Fruit fly (Drosophila melanogaster) whole organism: ENCODE measurements around the gene CG7402.

ENCODE experiments used
- CG8478 ChIP-seq: fragments of >200 bp; optimal IDR thresholded peaks from 2 replicates; lab custom pipeline; 2018; ENCODE audit warnings: inconsistent platforms
- Dll ChIP-seq: fragments of >200 bp; optimal IDR thresholded peaks from 2 replicates; lab custom pipeline; 2017
- EcR ChIP-seq, 2 experiments: fragments of >200 bp; optimal IDR thresholded peaks; 2 replicates each; lab custom pipeline; 2017; ENCODE audit warnings: missing biosample characterization in 2 of 2, missing genetic modification characterization in 2 of 2, missing genetic modification reagents in 2 of 2
- pan ChIP-seq: fragments of >200 bp; optimal IDR thresholded peaks from 2 replicates; lab custom pipeline; 2017
- psq ChIP-seq: fragments of >200 bp; optimal IDR thresholded peaks from 2 replicates; lab custom pipeline; 2017
- usp ChIP-seq: fragments of >200 bp; optimal IDR thresholded peaks from 2 replicates; lab custom pipeline; 2017; ENCODE audit warnings: missing biosample characterization, missing genetic modification characterization, mixed read lengths

The CG7402 gene

dm6 chr3L:17886545-17886944, 960 bp upstream of the CG7402 start, which contains the start of gene CG16775:
Gene CG16775, minus strand, starts transcription at chr3L:17886645.
- no peak for TF ChIP-seq Dll (lab: Kevin White, UChicago)

dm6 chr3L:17893660-17894059, 6.2 kb downstream of the CG7402 start:
- TF ChIP-seq psq (lab: Kevin White, UChicago): no peak
- no peak for TF ChIP-seq EcR (GFP tag; optimal IDR thresholded peaks at IDR 0.05; lab: Kevin White, UChicago)
- no peak for TF ChIP-seq CG8478 (lab: Kevin White, UChicago)
- no peak for TF ChIP-seq pan
- no peak for TF ChIP-seq usp (GFP tag; lab: Kevin White, UChicago)
- no peak for TF ChIP-seq Dll (lab: Kevin White, UChicago)

- no peak for TF ChIP-seq psq (lab: Kevin White, UChicago)
- no peak for TF ChIP-seq CG8478 (lab: Kevin White, UChicago)
- TF ChIP-seq usp (GFP tag; lab: Kevin White, UChicago): no peak
- no peak for TF ChIP-seq EcR (GFP tag; optimal IDR thresholded peaks at IDR 0.05; lab: Kevin White, UChicago)
- no peak for TF ChIP-seq Dll (lab: Kevin White, UChicago)
These were observed 8.3 kb downstream of the CG7402 start, which contains the start of gene Tsp74F for dm6 chr3L:17895815-17896275. Gene Tsp74F, minus strand, starts transcription at chr3L:17895862.

dm6 chr3L:17898606-17899005, 11.1 kb downstream of the CG7402 start:
- no peak for TF ChIP-seq pan
- TF ChIP-seq CG8478 (lab: Kevin White, UChicago): no peak
- no peak for TF ChIP-seq psq (lab: Kevin White, UChicago)
- no peak for TF ChIP-seq Dll (lab: Kevin White, UChicago)
- TF ChIP-seq EcR (GFP tag; optimal IDR thresholded peaks at IDR 0.05; lab: Kevin White, UChicago): no peak
- no peak for TF ChIP-seq usp (GFP tag; lab: Kevin White, UChicago)

- no peak for TF ChIP-seq pan
- no peak for TF ChIP-seq CG8478 (lab: Kevin White, UChicago)
- TF ChIP-seq Dll (lab: Kevin White, UChicago): no peak
- no peak for TF ChIP-seq psq (lab: Kevin White, UChicago)
These were observed 14.7 kb downstream of the CG7402 start for dm6 chr3L:17902186-17902585.

dm6 chr3L:17902621-17903020, 15.1 kb downstream of the CG7402 start:
- no peak for TF ChIP-seq Dll (lab: Kevin White, UChicago)
- TF ChIP-seq EcR (GFP tag; optimal IDR thresholded peaks at IDR 0.05; lab: Kevin White, UChicago): no peak
- TF ChIP-seq CG8478 (lab: Kevin White, UChicago): no peak
- TF ChIP-seq usp (GFP tag; lab: Kevin White, UChicago): no peak
- TF ChIP-seq pan: no peak
- no peak for TF ChIP-seq psq (lab: Kevin White, UChicago)

dm6 chr3L:17903813-17904416, 16.4 kb downstream of the CG7402 start:
- no peak for TF ChIP-seq psq (lab: Kevin White, UChicago)
- no peak for TF ChIP-seq Dll (lab: Kevin White, UChicago)
- no peak for TF ChIP-seq CG8478 (lab: Kevin White, UChicago)
- TF ChIP-seq usp (GFP tag; lab: Kevin White, UChicago): no peak
- TF ChIP-seq EcR (GFP tag; optimal IDR thresholded peaks at IDR 0.05; lab: Kevin White, UChicago): no peak
- no peak for TF ChIP-seq pan

dm6 chr3L:17904593-17904992, 17.1 kb downstream of the CG7402 start:
- TF ChIP-seq pan (no peak), usp (GFP tag; lab: Kevin White, UChicago) (no peak), psq (lab: Kevin White, UChicago) (no peak), CG8478 (lab: Kevin White, UChicago) (no peak), EcR (GFP tag; optimal IDR thresholded peaks at IDR 0.05; lab: Kevin White, UChicago) (no peak), Dll (lab: Kevin White, UChicago) (no peak)

- TF ChIP-seq psq (lab: Kevin White, UChicago) (no peak), CG8478 (lab: Kevin White, UChicago) (no peak)
These were observed 18.3 kb downstream of the CG7402 start for dm6 chr3L:17905761-17906160.

dm6 chr3L:17907609-17908160, 20.2 kb downstream of the CG7402 start, which contains the start of the genes Prestin and Wdr92:
Gene Prestin, minus strand, starts transcription at chr3L:17907812.
Gene Wdr92, plus strand, starts transcription at chr3L:17908143.
- TF ChIP-seq Dll (lab: Kevin White, UChicago) (no peak), usp (GFP tag; lab: Kevin White, UChicago) (no peak), pan (no peak), EcR (GFP tag; optimal IDR thresholded peaks at IDR 0.05; lab: Kevin White, UChicago) (no peak), CG8478 (lab: Kevin White, UChicago) (no peak), psq (lab: Kevin White, UChicago) (no peak)

- TF ChIP-seq psq (lab: Kevin White, UChicago) (no peak), EcR (GFP tag; optimal IDR thresholded peaks at IDR 0.05; lab: Kevin White, UChicago) (no peak), pan (no peak), Dll (lab: Kevin White, UChicago) (no peak), CG8478 (lab: Kevin White, UChicago) (no peak), usp (GFP tag; lab: Kevin White, UChicago) (no peak)
These were observed 24.9 kb downstream of the CG7402 start, which contains the start of gene CG5290 for dm6 chr3L:17912448-17912847. Gene CG5290, minus strand, starts transcription at chr3L:17912565.
